Worm (Caenorhabditis elegans) whole organism, midembryonic: Measurements from ENCODE around the gene pycr-1.

Experiments
- T22C8.4 ChIP-seq: fragments of 200-800 bp; sonication (Bioruptor generic); IDR thresholded peaks from 2 replicates; pipeline ENCODE4 v1.3.6; 2022; ENCODE audit warnings: missing genetic modification characterization, missing compliant biosample characterization
- cog-1 ChIP-seq: sonication (generic microtip); optimal IDR thresholded peaks from 2 replicates; lab custom pipeline; 2016; ENCODE audit warnings: missing genetic modification characterization, missing compliant biosample characterization
- flt-1 ChIP-seq: fragments of 200-800 bp; sonication (Bioruptor generic); IDR thresholded peaks from 2 replicates; pipeline ENCODE4 v1.3.6; 2022; ENCODE audit warnings: missing genetic modification characterization, missing compliant biosample characterization
- klf-2 ChIP-seq: fragments of 200-800 bp; sonication (Bioruptor generic); conservative IDR thresholded peaks from 2 replicates; pipeline ENCODE4 v1.3.6; 2022; ENCODE audit warnings: missing genetic modification reagents, missing genetic modification characterization, missing compliant biosample characterization
- med-1 ChIP-seq: sonication (generic microtip); optimal IDR thresholded peaks from 2 replicates; lab custom pipeline; 2017; ENCODE audit warnings: missing genetic modification characterization, mild to moderate bottlenecking, missing compliant biosample characterization, antibody characterized with exemption, missing genetic modification reagents; ENCODE audit not compliant: insufficient read depth
- ref-1 ChIP-seq: fragments of 200-800 bp; sonication (Bioruptor generic); conservative IDR thresholded peaks from 2 replicates; pipeline ENCODE4 v1.3.6; 2022; ENCODE audit warnings: missing genetic modification reagents, missing genetic modification characterization, missing compliant biosample characterization
- tab-1 ChIP-seq: fragments of 200-800 bp; sonication (Bioruptor generic); IDR thresholded peaks from 2 replicates; pipeline ENCODE4 v1.3.6; 2022; ENCODE audit warnings: missing genetic modification characterization, missing compliant biosample characterization
- ztf-23 ChIP-seq: fragments of 200-800 bp; sonication (Bioruptor generic); IDR thresholded peaks from 2 replicates; pipeline ENCODE4 v1.3.6; 2022; ENCODE audit warnings: missing genetic modification reagents, missing genetic modification characterization, missing compliant biosample characterization
- ztf-29 ChIP-seq: fragments of 200-800 bp; sonication (Bioruptor generic); IDR thresholded peaks from 2 replicates; pipeline ENCODE4 v1.3.6; 2022; ENCODE audit warnings: missing genetic modification reagents, missing genetic modification characterization, missing compliant biosample characterization

DNA sequence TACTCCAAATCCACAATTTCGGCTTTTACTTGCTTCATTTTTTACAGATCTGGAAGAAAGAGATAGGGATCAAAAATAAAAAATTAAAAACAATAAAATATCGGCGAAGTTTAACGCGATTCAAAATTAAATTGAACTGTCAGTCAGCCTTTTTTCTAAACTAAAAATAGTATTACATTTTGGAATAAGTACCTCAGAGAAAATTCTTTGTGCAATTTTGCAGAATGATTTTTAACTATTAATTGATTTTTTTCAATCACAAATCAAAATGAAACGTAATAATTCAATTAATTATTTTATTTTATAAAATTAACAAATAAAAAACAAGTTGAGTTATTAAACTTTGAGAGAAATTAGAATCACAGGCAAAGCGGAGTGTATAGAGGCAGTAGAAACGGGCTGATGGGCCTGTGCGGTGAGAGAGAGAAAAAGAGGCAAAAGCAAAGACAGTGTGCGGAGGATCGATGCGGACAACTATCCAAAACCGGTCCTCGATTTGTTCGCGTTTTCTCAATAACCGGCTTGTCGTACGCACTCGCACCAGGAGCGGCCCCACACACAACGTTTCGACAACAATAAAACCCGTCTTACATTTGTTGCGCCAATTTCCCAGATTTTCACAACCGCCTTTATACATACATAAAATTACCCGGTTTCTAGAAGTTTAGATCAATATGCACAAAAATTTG lies 13.5 kb downstream of the pycr-1 start, which contains the start of gene F57G12.2:
- TF ChIP-seq med-1 (no peak), T22C8.4 (no peak), flt-1 (no peak), ztf-23 (GFP tag; lab: Robert Waterston, UW) (no peak), tab-1 (GFP tag; lab: Robert Waterston, UW) (no peak), cog-1 (tag; lab: Kevin White, UChicago) (no peak), ref-1 (GFP tag; lab: Robert Waterston, UW) (no peak), ztf-29 (GFP tag; lab: Robert Waterston, UW) (no peak), klf-2 (GFP tag; lab: Robert Waterston, UW) (no peak)
